Fruit fly (Drosophila melanogaster) whole organism, embryonic: ENCODE results near the gene CG7519.

Experiments used
- Atf3 ChIP-seq: fragments of 200-800 bp; sonication (Bioruptor generic); optimal IDR thresholded peaks from 3 replicates; lab custom pipeline; 2016; ENCODE audit warnings: missing biosample characterization, missing genetic modification characterization
- Atf6 ChIP-seq: fragments of 200-800 bp; sonication (Bioruptor generic); IDR thresholded peaks from 2 replicates; pipeline ENCODE4 v1.3.6; 2022; ENCODE audit warnings: missing biosample characterization, missing genetic modification characterization
- Bdp1 ChIP-seq: fragments of 200-800 bp; sonication (Bioruptor generic); optimal IDR thresholded peaks from 3 replicates; lab custom pipeline; 2016; ENCODE audit warnings: missing biosample characterization, missing genetic modification characterization
- CG10209 ChIP-seq: fragments of 200-800 bp; sonication (Bioruptor generic); optimal IDR thresholded peaks from 3 replicates; lab custom pipeline; 2017; ENCODE audit warnings: missing biosample characterization, mild to moderate bottlenecking, missing genetic modification characterization, missing genetic modification reagents
- CG10267 ChIP-seq: fragments of 200-800 bp; sonication (Bioruptor generic); optimal IDR thresholded peaks from 2 replicates; lab custom pipeline; 2018; ENCODE audit warnings: missing biosample characterization, mild to moderate bottlenecking, missing genetic modification characterization, moderate library complexity
- CG11093 ChIP-seq: fragments of 200-800 bp; sonication (Bioruptor generic); IDR thresholded peaks from 3 replicates; pipeline ENCODE4 v1.3.6; 2022; ENCODE audit warnings: missing biosample characterization, missing genetic modification characterization
- CG12219 ChIP-seq: fragments of 200-800 bp; sonication (Bioruptor generic); optimal IDR thresholded peaks from 3 replicates; lab custom pipeline; 2018; ENCODE audit warnings: missing biosample characterization, mild to moderate bottlenecking, missing genetic modification characterization
- CG13123 ChIP-seq: fragments of 200-800 bp; sonication (Bioruptor generic); optimal IDR thresholded peaks from 2 replicates; lab custom pipeline; 2016; ENCODE audit warnings: missing biosample characterization, missing genetic modification characterization
- CG14965 ChIP-seq: fragments of 200-800 bp; sonication (Bioruptor generic); optimal IDR thresholded peaks from 2 replicates; lab custom pipeline; 2016; ENCODE audit warnings: missing biosample characterization, missing genetic modification characterization, borderline replicate concordance
- CG17802 ChIP-seq: fragments of 200-800 bp; sonication (Bioruptor generic); optimal IDR thresholded peaks from 2 replicates; lab custom pipeline; 2018; ENCODE audit warnings: missing biosample characterization, mild to moderate bottlenecking, missing genetic modification characterization, moderate library complexity
- CG18262 ChIP-seq: fragments of 200-800 bp; optimal IDR thresholded peaks from 3 replicates; lab custom pipeline; 2019; ENCODE audit warnings: missing biosample characterization, mild to moderate bottlenecking, missing genetic modification characterization, moderate library complexity
- CG2116 ChIP-seq: fragments of 200-800 bp; sonication (Bioruptor generic); optimal IDR thresholded peaks from 3 replicates; lab custom pipeline; 2018; ENCODE audit warnings: missing biosample characterization, mild to moderate bottlenecking, missing genetic modification characterization
- CG2875 ChIP-seq: fragments of 200-800 bp; sonication (Bioruptor generic); optimal IDR thresholded peaks from 2 replicates; lab custom pipeline; 2017; ENCODE audit warnings: missing biosample characterization, mild to moderate bottlenecking, missing genetic modification characterization, missing genetic modification reagents
- CG4820 ChIP-seq: fragments of 200-800 bp; sonication (Bioruptor generic); optimal IDR thresholded peaks from 3 replicates; lab custom pipeline; 2016; ENCODE audit warnings: missing biosample characterization, missing genetic modification characterization
- CG5245 ChIP-seq: fragments of 200-800 bp; sonication (Bioruptor generic); optimal IDR thresholded peaks from 3 replicates; lab custom pipeline; 2016; ENCODE audit warnings: missing biosample characterization, missing genetic modification characterization
- CG6272 ChIP-seq: fragments of 200-800 bp; sonication (Bioruptor generic); IDR thresholded peaks from 2 replicates; pipeline ENCODE4 v1.3.6; 2022; ENCODE audit warnings: missing biosample characterization, missing genetic modification characterization
- CG7357 ChIP-seq: fragments of 200-800 bp; sonication (Bioruptor generic); IDR thresholded peaks from 3 replicates; pipeline ENCODE4 v1.3.6; 2022; ENCODE audit warnings: missing biosample characterization, missing genetic modification characterization
- CG8089 ChIP-seq: fragments of 200-800 bp; sonication (Bioruptor generic); optimal IDR thresholded peaks from 3 replicates; lab custom pipeline; 2016; ENCODE audit warnings: missing biosample characterization, missing genetic modification characterization
- CG8359 ChIP-seq: fragments of 200-800 bp; sonication (Bioruptor generic); optimal IDR thresholded peaks from 2 replicates; lab custom pipeline; 2017; ENCODE audit warnings: missing biosample characterization, mild to moderate bottlenecking, missing genetic modification characterization, borderline replicate concordance
- CG8924 ChIP-seq: fragments of 200-800 bp; optimal IDR thresholded peaks from 3 replicates; lab custom pipeline; 2019; ENCODE audit warnings: missing biosample characterization, mild to moderate bottlenecking, missing genetic modification characterization, moderate library complexity
- CG8944 ChIP-seq: fragments of 200-800 bp; sonication (Bioruptor generic); optimal IDR thresholded peaks from 3 replicates; lab custom pipeline; 2016; ENCODE audit warnings: missing biosample characterization, missing genetic modification characterization
- Camta ChIP-seq: fragments of 200-800 bp; sonication (Bioruptor generic); optimal IDR thresholded peaks from 2 replicates; lab custom pipeline; 2016; ENCODE audit warnings: missing biosample characterization, missing genetic modification characterization
- Doc2 ChIP-seq: fragments of 200-800 bp; sonication (Bioruptor generic); IDR thresholded peaks from 2 replicates; pipeline ENCODE4 v1.3.6; 2022; ENCODE audit warnings: missing biosample characterization, missing genetic modification characterization
- Dref ChIP-seq: fragments of 200-800 bp; sonication (Bioruptor generic); IDR thresholded peaks from 2 replicates; pipeline ENCODE4 v1.3.6; 2022; ENCODE audit warnings: missing biosample characterization, missing genetic modification characterization
- E2f2 ChIP-seq: fragments of 200-800 bp; sonication (Bioruptor generic); IDR thresholded peaks from 2 replicates; pipeline ENCODE4 v1.3.6; 2022; ENCODE audit warnings: missing biosample characterization, missing genetic modification characterization
- GATAe ChIP-seq: fragments of 200-800 bp; sonication (Bioruptor generic); conservative IDR thresholded peaks from 2 replicates; pipeline ENCODE4 v1.3.6; 2022; ENCODE audit warnings: missing biosample characterization, missing genetic modification characterization
- Hr3 ChIP-seq: fragments of 200-800 bp; sonication (Bioruptor generic); optimal IDR thresholded peaks from 3 replicates; lab custom pipeline; 2016; ENCODE audit warnings: missing biosample characterization, missing genetic modification characterization
- Hr51 ChIP-seq, 2 experiments: fragments of 200-800 bp; sonication (Bioruptor generic); optimal IDR thresholded peaks; 2 replicates in 1 of 2; 3 replicates in 1 of 2; lab custom pipeline; 2016 to 2018; ENCODE audit warnings: missing biosample characterization in 2 of 2, missing genetic modification characterization in 2 of 2, mild to moderate bottlenecking in 1 of 2, moderate library complexity in 1 of 2
- Lim3 ChIP-seq: fragments of 200-800 bp; sonication (Bioruptor generic); IDR thresholded peaks from 2 replicates; pipeline ENCODE4 v1.3.6; 2022; ENCODE audit warnings: missing biosample characterization, missing genetic modification characterization
- MBD-R2 ChIP-seq: fragments of 200-800 bp; sonication (Bioruptor generic); IDR thresholded peaks from 2 replicates; pipeline ENCODE4 v1.3.6; 2022; ENCODE audit warnings: missing biosample characterization, missing genetic modification characterization
- Pdp1 ChIP-seq, 2 experiments: fragments of 200-800 bp; sonication (Bioruptor generic); optimal IDR thresholded peaks; 3 replicates each; lab custom pipeline; 2016; ENCODE audit warnings: missing biosample characterization in 2 of 2, missing genetic modification characterization in 2 of 2, mild to moderate bottlenecking in 1 of 2, moderate library complexity in 1 of 2
- Sin3A ChIP-seq: fragments of >200 bp; optimal IDR thresholded peaks from 2 replicates; lab custom pipeline; 2018
- Taf1 ChIP-seq: fragments of 200-800 bp; sonication (Bioruptor generic); IDR thresholded peaks from 2 replicates; pipeline ENCODE4 v1.3.6; 2022; ENCODE audit warnings: missing biosample characterization, missing genetic modification characterization
- cato ChIP-seq: fragments of 200-800 bp; sonication (Bioruptor generic); optimal IDR thresholded peaks from 2 replicates; lab custom pipeline; 2016; ENCODE audit warnings: missing biosample characterization, missing genetic modification characterization, borderline replicate concordance
- cg ChIP-seq: fragments of 200-800 bp; sonication (Bioruptor generic); optimal IDR thresholded peaks from 3 replicates; lab custom pipeline; 2019; ENCODE audit warnings: missing biosample characterization, mild to moderate bottlenecking, missing genetic modification characterization, moderate library complexity
- disco-r ChIP-seq: fragments of 200-800 bp; sonication (Bioruptor generic); optimal IDR thresholded peaks from 2 replicates; lab custom pipeline; 2016; ENCODE audit warnings: missing biosample characterization, missing genetic modification characterization
- en ChIP-seq: fragments of 200-800 bp; sonication (Bioruptor generic); optimal IDR thresholded peaks from 2 replicates; lab custom pipeline; 2016; ENCODE audit warnings: missing biosample characterization, missing genetic modification characterization
- fru ChIP-seq: fragments of >200 bp; optimal IDR thresholded peaks from 2 replicates; lab custom pipeline; 2017
- hb ChIP-seq: fragments of 200-800 bp; sonication (Bioruptor generic); IDR thresholded peaks from 3 replicates; pipeline ENCODE4 v1.3.6; 2022; ENCODE audit warnings: missing biosample characterization, missing genetic modification characterization; ENCODE audit not compliant: partially characterized antibody
- jing ChIP-seq: fragments of 200-800 bp; sonication (Bioruptor generic); optimal IDR thresholded peaks from 2 replicates; lab custom pipeline; 2018; ENCODE audit warnings: missing biosample characterization, mild to moderate bottlenecking, missing genetic modification characterization
- lbe ChIP-seq: fragments of 200-800 bp; sonication (Bioruptor generic); optimal IDR thresholded peaks from 2 replicates; lab custom pipeline; 2016; ENCODE audit warnings: missing biosample characterization, mild to moderate bottlenecking, missing genetic modification characterization
- nmo ChIP-seq: fragments of 200-800 bp; sonication (Bioruptor generic); optimal IDR thresholded peaks from 2 replicates; lab custom pipeline; 2018; ENCODE audit warnings: missing biosample characterization, mild to moderate bottlenecking, missing genetic modification characterization, moderate library complexity
- onecut ChIP-seq: fragments of 200-800 bp; sonication (Bioruptor generic); IDR thresholded peaks from 2 replicates; pipeline ENCODE4 v1.3.6; 2022; ENCODE audit warnings: missing biosample characterization, missing genetic modification characterization
- pita ChIP-seq: fragments of 200-800 bp; sonication (Bioruptor generic); optimal IDR thresholded peaks from 2 replicates; lab custom pipeline; 2017; ENCODE audit warnings: missing biosample characterization, mild to moderate bottlenecking, missing genetic modification characterization
- pnt ChIP-seq: fragments of 200-800 bp; sonication (Bioruptor generic); optimal IDR thresholded peaks from 3 replicates; lab custom pipeline; 2016; ENCODE audit warnings: missing biosample characterization, missing genetic modification characterization
- pum ChIP-seq: fragments of 200-800 bp; sonication (Bioruptor generic); optimal IDR thresholded peaks from 2 replicates; lab custom pipeline; 2016; ENCODE audit warnings: missing biosample characterization, missing genetic modification characterization
- slou ChIP-seq: fragments of 200-800 bp; sonication (Bioruptor generic); optimal IDR thresholded peaks from 3 replicates; lab custom pipeline; 2016; ENCODE audit warnings: missing biosample characterization, missing genetic modification characterization
- sna ChIP-seq: fragments of 200-800 bp; sonication (Bioruptor generic); IDR thresholded peaks from 2 replicates; pipeline ENCODE4 v1.3.6; 2022; ENCODE audit warnings: missing biosample characterization, missing genetic modification characterization; ENCODE audit not compliant: partially characterized antibody
- so ChIP-seq: fragments of 200-800 bp; sonication (Bioruptor generic); IDR thresholded peaks from 3 replicates; pipeline ENCODE4 v1.3.6; 2022; ENCODE audit warnings: missing biosample characterization, missing genetic modification characterization
- sug ChIP-seq: fragments of 200-800 bp; optimal IDR thresholded peaks from 2 replicates; lab custom pipeline; 2019; ENCODE audit warnings: missing biosample characterization, mild to moderate bottlenecking, missing genetic modification characterization, moderate library complexity
- tio ChIP-seq: fragments of 200-800 bp; sonication (Bioruptor generic); optimal IDR thresholded peaks from 2 replicates; lab custom pipeline; 2017; ENCODE audit warnings: missing biosample characterization, missing genetic modification characterization, inconsistent platforms

The CG7519 gene

dm6 chr3L:21516716-21517266 is 23.9 kb downstream of the CG7519 start (continued):
- TF ChIP-seq CG10267 (tag; lab: Kevin White, UChicago) (peak; percentile 92), MBD-R2 (GFP tag; lab: Robert Waterston, UW) (peak; percentile 56; the same call in 1 of the 2 replicates), en (no peak), CG7357 (GFP tag; lab: Robert Waterston, UW) (no peak), CG2116 (peak; percentile 63), hb (GFP tag; lab: Robert Waterston, UW) (no peak), Atf3 (no peak), onecut (GFP tag; lab: Robert Waterston, UW) (no peak), CG8359 (no peak), Doc2 (GFP tag; lab: Robert Waterston, UW) (no peak), Pdp1 (GFP tag; optimal IDR thresholded peaks at IDR 0.05; lab: Kevin White, UChicago) (peak in 1 of 2 experiments; percentile 8), cg (peak; percentile 93), E2f2 (GFP tag; lab: Robert Waterston, UW) (peak; percentile 15; the same call in 1 of the 2 replicates), jing (no peak), CG8924 (tag; lab: Kevin White, UChicago) (peak; percentile 59), cato (peak; percentile 0), CG4820 (peak; percentile 36), CG11093 (GFP tag; lab: Robert Waterston, UW) (no peak), Sin3A (lab: Kevin White, UChicago) (peak; percentile 68), Dref (GFP tag; lab: Robert Waterston, UW) (0 out of 2 replicates have a peak, but pooled peaks have one; percentile 10), CG14965 (GFP tag; lab: Kevin White, UChicago) (no peak), CG8089 (GFP tag; lab: Kevin White, UChicago) (no peak), Taf1 (GFP tag; lab: Robert Waterston, UW) (no peak), Hr3 (GFP tag; lab: Kevin White, UChicago) (no peak), nmo (GFP tag; lab: Kevin White, UChicago) (peak; percentile 57), GATAe (no peak), pnt (no peak), tio (GFP tag; lab: Kevin White, UChicago) (no peak), sug (tag; lab: Kevin White, UChicago) (peak; percentile 23), pum (no peak), CG12219 (GFP tag; lab: Kevin White, UChicago) (no peak), Camta (GFP tag; lab: Kevin White, UChicago) (peak; percentile 27), slou (GFP tag; lab: Kevin White, UChicago) (no peak), Bdp1 (GFP tag; lab: Kevin White, UChicago) (no peak), so (GFP tag; lab: Robert Waterston, UW) (no peak), CG18262 (tag; lab: Kevin White, UChicago) (peak; percentile 10), Atf6 (GFP tag; lab: Robert Waterston, UW) (no peak), CG17802 (tag; lab: Kevin White, UChicago) (peak; percentile 29), CG5245 (no peak), fru (lab: Kevin White, UChicago) (no peak), CG13123 (no peak), CG2875 (GFP tag; lab: Kevin White, UChicago) (no peak), lbe (no peak), CG10209 (GFP tag; lab: Kevin White, UChicago) (peak; percentile 14), Hr51 (GFP tag; optimal IDR thresholded peaks at IDR 0.05; lab: Kevin White, UChicago) (peak in 1 of 2 experiments; percentile 24), disco-r (GFP tag; lab: Kevin White, UChicago) (no peak), CG8944 (no peak), CG6272 (no peak), Lim3 (GFP tag; lab: Robert Waterston, UW) (no peak), sna (no peak), pita (GFP tag; lab: Kevin White, UChicago) (no peak)
